Fruit fly (Drosophila melanogaster) whole organism, embryonic: Measurements from ENCODE around the gene Atg6.

Experiments used
- Ada2b ChIP-seq: fragments of 200-800 bp; sonication (Bioruptor generic); IDR thresholded peaks from 2 replicates; pipeline ENCODE4 v1.3.6; 2022; ENCODE audit warnings: missing biosample characterization, missing genetic modification characterization
- Adf1 ChIP-seq: fragments of 200-800 bp; sonication (Bioruptor generic); IDR thresholded peaks from 2 replicates; pipeline ENCODE4 v1.3.6; 2022; ENCODE audit warnings: missing biosample characterization, missing genetic modification characterization
- Atf3 ChIP-seq: fragments of 200-800 bp; sonication (Bioruptor generic); optimal IDR thresholded peaks from 3 replicates; lab custom pipeline; 2016; ENCODE audit warnings: missing biosample characterization, missing genetic modification characterization
- CG11093 ChIP-seq: fragments of 200-800 bp; sonication (Bioruptor generic); IDR thresholded peaks from 3 replicates; pipeline ENCODE4 v1.3.6; 2022; ENCODE audit warnings: missing biosample characterization, missing genetic modification characterization
- CG11696 ChIP-seq: fragments of 200-800 bp; sonication (Bioruptor generic); IDR thresholded peaks from 2 replicates; pipeline ENCODE4 v1.3.6; 2022; ENCODE audit warnings: missing biosample characterization, missing genetic modification characterization
- CG11723 ChIP-seq: fragments of 200-800 bp; sonication (Bioruptor generic); optimal IDR thresholded peaks from 2 replicates; lab custom pipeline; 2017; ENCODE audit warnings: missing biosample characterization, mild to moderate bottlenecking, missing genetic modification characterization
- CG12071 ChIP-seq: fragments of 200-800 bp; sonication (Bioruptor generic); optimal IDR thresholded peaks from 3 replicates; lab custom pipeline; 2018; ENCODE audit warnings: missing biosample characterization, mild to moderate bottlenecking, missing genetic modification characterization
- CG12155 ChIP-seq: fragments of 200-800 bp; sonication (Bioruptor generic); optimal IDR thresholded peaks from 3 replicates; lab custom pipeline; 2016; ENCODE audit warnings: missing biosample characterization, missing genetic modification characterization
- CG12299 ChIP-seq: fragments of 200-800 bp; sonication (Bioruptor generic); optimal IDR thresholded peaks from 2 replicates; lab custom pipeline; 2018; ENCODE audit warnings: missing biosample characterization, mild to moderate bottlenecking, missing genetic modification characterization
- CG14050 ChIP-seq: fragments of 200-800 bp; sonication (Bioruptor generic); IDR thresholded peaks from 3 replicates; pipeline ENCODE4 v1.3.6; 2022; ENCODE audit warnings: missing biosample characterization, missing genetic modification characterization
- CG14965 ChIP-seq: fragments of 200-800 bp; sonication (Bioruptor generic); optimal IDR thresholded peaks from 2 replicates; lab custom pipeline; 2016; ENCODE audit warnings: missing biosample characterization, missing genetic modification characterization, borderline replicate concordance
- CG1602 ChIP-seq: fragments of 200-800 bp; sonication (Bioruptor generic); optimal IDR thresholded peaks from 3 replicates; lab custom pipeline; 2016; ENCODE audit warnings: missing biosample characterization, missing genetic modification characterization
- CG16813 ChIP-seq: fragments of 200-800 bp; sonication (Bioruptor generic); IDR thresholded peaks from 3 replicates; pipeline ENCODE4 v1.3.6; 2022; ENCODE audit warnings: missing biosample characterization, missing genetic modification characterization; ENCODE audit not compliant: partially characterized antibody
- CG17359 ChIP-seq: fragments of 200-800 bp; sonication (Bioruptor generic); optimal IDR thresholded peaks from 3 replicates; lab custom pipeline; 2018; ENCODE audit warnings: missing biosample characterization, mild to moderate bottlenecking, missing genetic modification characterization, moderate library complexity
- CG2678 ChIP-seq: fragments of 200-800 bp; sonication (Bioruptor generic); optimal IDR thresholded peaks from 3 replicates; lab custom pipeline; 2019; ENCODE audit warnings: missing biosample characterization, mild to moderate bottlenecking, missing genetic modification characterization, moderate library complexity
- CG3065 ChIP-seq: fragments of 200-800 bp; sonication (Bioruptor generic); optimal IDR thresholded peaks from 2 replicates; lab custom pipeline; 2016; ENCODE audit warnings: missing biosample characterization, missing genetic modification characterization
- CG31365 ChIP-seq: fragments of 200-800 bp; sonication (Bioruptor generic); optimal IDR thresholded peaks from 2 replicates; lab custom pipeline; 2018; ENCODE audit warnings: missing biosample characterization, mild to moderate bottlenecking, missing genetic modification characterization
- CG32772 ChIP-seq: fragments of 200-800 bp; sonication (Bioruptor generic); IDR thresholded peaks from 2 replicates; pipeline ENCODE4 v1.3.6; 2022; ENCODE audit warnings: missing biosample characterization, missing genetic modification characterization
- CG34422 ChIP-seq: fragments of 200-800 bp; sonication (Bioruptor generic); IDR thresholded peaks from 3 replicates; pipeline ENCODE4 v1.3.6; 2022; ENCODE audit warnings: missing biosample characterization, missing genetic modification characterization
- CG3995 ChIP-seq: fragments of 200-800 bp; sonication (Bioruptor generic); optimal IDR thresholded peaks from 3 replicates; lab custom pipeline; 2016; ENCODE audit warnings: missing biosample characterization, missing genetic modification characterization
- CG5245 ChIP-seq: fragments of 200-800 bp; sonication (Bioruptor generic); optimal IDR thresholded peaks from 3 replicates; lab custom pipeline; 2016; ENCODE audit warnings: missing biosample characterization, missing genetic modification characterization
- CG6254 ChIP-seq: fragments of 200-800 bp; sonication (Bioruptor generic); optimal IDR thresholded peaks from 3 replicates; lab custom pipeline; 2017; ENCODE audit warnings: mild to moderate bottlenecking, missing biosample characterization, missing genetic modification reagents, missing genetic modification characterization
- CG6683 ChIP-seq: fragments of 200-800 bp; sonication (Bioruptor generic); optimal IDR thresholded peaks from 2 replicates; lab custom pipeline; 2017; ENCODE audit warnings: missing biosample characterization, mild to moderate bottlenecking, missing genetic modification characterization, missing genetic modification reagents
- CG6813 ChIP-seq: fragments of 200-800 bp; sonication (Bioruptor generic); optimal IDR thresholded peaks from 2 replicates; lab custom pipeline; 2017; ENCODE audit warnings: missing biosample characterization, missing genetic modification characterization, mild to moderate bottlenecking, moderate library complexity, missing genetic modification reagents
- CG6854 ChIP-seq: fragments of 200-800 bp; sonication (Bioruptor generic); optimal IDR thresholded peaks from 3 replicates; lab custom pipeline; 2017; ENCODE audit warnings: missing biosample characterization, mild to moderate bottlenecking, missing genetic modification characterization
- CG8478 ChIP-seq: fragments of >200 bp; optimal IDR thresholded peaks from 2 replicates; lab custom pipeline; 2018
- D19A ChIP-seq: fragments of 200-800 bp; optimal IDR thresholded peaks from 3 replicates; lab custom pipeline; 2019; ENCODE audit warnings: missing biosample characterization, mild to moderate bottlenecking, missing genetic modification characterization, moderate library complexity
- D19B ChIP-seq: fragments of 200-800 bp; sonication (Bioruptor generic); optimal IDR thresholded peaks from 2 replicates; lab custom pipeline; 2017; ENCODE audit warnings: missing biosample characterization, mild to moderate bottlenecking, missing genetic modification characterization
- Dad ChIP-seq: fragments of 200-800 bp; sonication (Bioruptor generic); optimal IDR thresholded peaks from 3 replicates; lab custom pipeline; 2016; ENCODE audit warnings: missing biosample characterization, missing genetic modification characterization
- Ets65A ChIP-seq: fragments of 200-800 bp; sonication (Bioruptor generic); peaks from one replicate; lab custom pipeline; 2016; ENCODE audit warnings: missing biosample characterization, missing genetic modification characterization
- H2.0 ChIP-seq: fragments of 200-800 bp; sonication (Bioruptor generic); IDR thresholded peaks from 2 replicates; pipeline ENCODE4 v1.3.6; 2022; ENCODE audit warnings: missing biosample characterization, missing genetic modification characterization
- Hmr ChIP-seq: fragments of 200-800 bp; sonication (Bioruptor generic); optimal IDR thresholded peaks from 3 replicates; lab custom pipeline; 2017; ENCODE audit warnings: mild to moderate bottlenecking, missing biosample characterization, missing genetic modification reagents, missing genetic modification characterization
- Optix ChIP-seq: fragments of 200-800 bp; sonication (Bioruptor generic); IDR thresholded peaks from 3 replicates; pipeline ENCODE4 v1.3.6; 2022; ENCODE audit warnings: missing biosample characterization, missing genetic modification characterization
- Xrp1 ChIP-seq: fragments of 200-800 bp; sonication (Bioruptor generic); IDR thresholded peaks from 2 replicates; pipeline ENCODE4 v1.3.6; 2022; ENCODE audit warnings: missing biosample characterization, missing genetic modification characterization
- ap ChIP-seq: fragments of 200-800 bp; sonication (Bioruptor generic); IDR thresholded peaks from 2 replicates; pipeline ENCODE4 v1.3.6; 2022; ENCODE audit warnings: missing biosample characterization, missing genetic modification characterization
- ash1 ChIP-seq: fragments of 200-800 bp; sonication (Bioruptor generic); optimal IDR thresholded peaks from 2 replicates; lab custom pipeline; 2018; ENCODE audit warnings: missing biosample characterization, mild to moderate bottlenecking, missing genetic modification characterization
- bowl ChIP-seq: fragments of 200-800 bp; sonication (Bioruptor generic); IDR thresholded peaks from 2 replicates; pipeline ENCODE4 v1.3.6; 2022; ENCODE audit warnings: missing biosample characterization, missing genetic modification characterization
- da ChIP-seq: fragments of 200-800 bp; sonication (Bioruptor generic); optimal IDR thresholded peaks from 2 replicates; lab custom pipeline; 2016; ENCODE audit warnings: missing biosample characterization, missing genetic modification characterization
- disco-r ChIP-seq: fragments of 200-800 bp; sonication (Bioruptor generic); optimal IDR thresholded peaks from 2 replicates; lab custom pipeline; 2016; ENCODE audit warnings: missing biosample characterization, missing genetic modification characterization
- exex ChIP-seq: fragments of 200-800 bp; sonication (Bioruptor generic); optimal IDR thresholded peaks from 4 replicates; lab custom pipeline; 2018; ENCODE audit warnings: missing biosample characterization, mild to moderate bottlenecking, missing genetic modification characterization, moderate library complexity
- fd3F ChIP-seq: fragments of 200-800 bp; sonication (Bioruptor generic); optimal IDR thresholded peaks from 2 replicates; lab custom pipeline; 2018; ENCODE audit warnings: missing biosample characterization, mild to moderate bottlenecking, missing genetic modification characterization, moderate library complexity
- gcm ChIP-seq: fragments of 200-800 bp; sonication (Bioruptor generic); optimal IDR thresholded peaks from 2 replicates; lab custom pipeline; 2019; ENCODE audit warnings: missing biosample characterization, mild to moderate bottlenecking, missing genetic modification characterization, moderate library complexity
- her ChIP-seq: fragments of 200-800 bp; sonication (Bioruptor generic); optimal IDR thresholded peaks from 2 replicates; lab custom pipeline; 2016; ENCODE audit warnings: missing biosample characterization, missing genetic modification characterization
- lilli ChIP-seq: fragments of 200-800 bp; sonication (Bioruptor generic); optimal IDR thresholded peaks from 3 replicates; lab custom pipeline; 2016; ENCODE audit warnings: missing biosample characterization, missing genetic modification characterization
- pan ChIP-seq, 4 experiments: fragments of >200 bp in 3 of 4; fragments of 200-800 bp in 1 of 4; sonication (Bioruptor generic) in 1 of 4; optimal IDR thresholded peaks in 3 of 4; IDR thresholded peaks in 1 of 4; 2 replicates each; pipeline versions ENCODE4 v1.3.6 to Lab custom; 2017 to 2022; ENCODE audit warnings: missing biosample characterization in 2 of 4, missing genetic modification characterization in 2 of 4, mixed read lengths in 1 of 4
- pfk ChIP-seq: fragments of 200-800 bp; sonication (Bioruptor generic); optimal IDR thresholded peaks from 2 replicates; lab custom pipeline; 2018; ENCODE audit warnings: missing biosample characterization, mild to moderate bottlenecking, missing genetic modification characterization, moderate library complexity
- scrt ChIP-seq: fragments of 200-800 bp; sonication (Bioruptor generic); optimal IDR thresholded peaks from 2 replicates; lab custom pipeline; 2018; ENCODE audit warnings: missing biosample characterization, mild to moderate bottlenecking, missing genetic modification characterization, moderate library complexity
- shn ChIP-seq: fragments of 200-800 bp; sonication (Bioruptor generic); optimal IDR thresholded peaks from 3 replicates; lab custom pipeline; 2016; ENCODE audit warnings: missing biosample characterization, missing genetic modification characterization
- stwl ChIP-seq: fragments of 200-800 bp; sonication (Bioruptor generic); optimal IDR thresholded peaks from 3 replicates; lab custom pipeline; 2018; ENCODE audit warnings: missing biosample characterization, mild to moderate bottlenecking, missing genetic modification characterization, moderate library complexity
- vfl ChIP-seq: fragments of 200-800 bp; sonication (Bioruptor generic); optimal IDR thresholded peaks from 2 replicates; lab custom pipeline; 2016; ENCODE audit warnings: missing biosample characterization, missing genetic modification characterization
- wor ChIP-seq: fragments of 200-800 bp; sonication (Bioruptor generic); IDR thresholded peaks from 2 replicates; pipeline ENCODE4 v1.3.6; 2022; ENCODE audit warnings: missing biosample characterization, missing genetic modification characterization
- zfh1 ChIP-seq: fragments of 200-800 bp; sonication (Bioruptor generic); IDR thresholded peaks from 3 replicates; pipeline ENCODE4 v1.3.6; 2022; ENCODE audit warnings: missing biosample characterization, missing genetic modification characterization

The Atg6 gene

DNA sequence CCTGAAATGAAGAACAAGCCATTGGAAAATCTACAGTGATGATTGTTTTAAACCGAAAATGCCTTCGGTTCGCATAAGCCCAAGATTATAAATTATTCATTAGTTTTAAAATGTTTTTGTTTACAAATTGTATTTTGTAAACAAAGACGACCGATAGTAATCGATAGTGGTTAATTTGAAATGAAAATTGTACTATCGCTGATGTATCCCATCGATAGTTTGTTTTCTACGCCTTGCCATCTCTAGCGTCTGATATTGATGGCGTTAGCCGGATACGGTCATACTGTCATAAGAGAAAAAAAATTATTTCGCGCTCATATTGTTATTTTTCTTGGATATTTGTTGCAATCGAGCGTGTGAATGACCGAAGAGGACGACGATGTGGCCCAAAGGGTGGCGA lies 7.5 kb upstream of the Atg6 start, which contains the start of gene SMC1 (continued):
- TF ChIP-seq disco-r, result no peak
- TF ChIP-seq CG5245 (GFP tag; lab: Kevin White, UChicago), result no peak
- peak; percentile 13 for TF ChIP-seq CG12155 (GFP tag; lab: Kevin White, UChicago)
- peak; percentile 0 for TF ChIP-seq CG6254
- TF ChIP-seq CG16813 (GFP tag; lab: Robert Waterston, UW), result peak; percentile 100
- no peak for TF ChIP-seq H2.0 (GFP tag; lab: Robert Waterston, UW)
- TF ChIP-seq CG6683 (GFP tag; lab: Kevin White, UChicago), result peak; percentile 6
- TF ChIP-seq fd3F, result peak; percentile 24
- peak; percentile 79 for TF ChIP-seq stwl (tag; lab: Kevin White, UChicago)
- no peak for TF ChIP-seq CG17359 (tag; lab: Kevin White, UChicago)
- TF ChIP-seq CG1602 (GFP tag; lab: Kevin White, UChicago), result no peak
- no peak for TF ChIP-seq CG11093
- TF ChIP-seq CG14965 (GFP tag; lab: Kevin White, UChicago), result no peak
- no peak; the same call in 2 of the 3 replicates for TF ChIP-seq CG34422
- TF ChIP-seq CG11696 (GFP tag; lab: Robert Waterston, UW), result no peak
- peak; percentile 51 for TF ChIP-seq Dad (GFP tag; lab: Kevin White, UChicago)
- TF ChIP-seq CG14050 (GFP tag; lab: Robert Waterston, UW), result no peak
- TF ChIP-seq Xrp1 (GFP tag; lab: Robert Waterston, UW), result peak; percentile 31; the same call in 1 of the 2 replicates
- TF ChIP-seq shn (GFP tag; lab: Kevin White, UChicago), result peak; percentile 35
- no peak for TF ChIP-seq CG32772 (GFP tag; lab: Robert Waterston, UW)
- no peak for TF ChIP-seq gcm (GFP tag; lab: Kevin White, UChicago)
- no peak for TF ChIP-seq CG12071
- peak; percentile 38 for TF ChIP-seq her (GFP tag; lab: Kevin White, UChicago)
- no peak for TF ChIP-seq Adf1
- no peak for TF ChIP-seq ap (GFP tag; lab: Robert Waterston, UW)
- no peak for TF ChIP-seq CG6813 (GFP tag; lab: Kevin White, UChicago)
- peak; percentile 35 for TF ChIP-seq Ets65A (GFP tag; lab: Kevin White, UChicago)
- TF ChIP-seq CG12299 (tag; lab: Kevin White, UChicago), result no peak
- no peak for TF ChIP-seq vfl (GFP tag; lab: Kevin White, UChicago)
- TF ChIP-seq da, result no peak
- TF ChIP-seq Ada2b (GFP tag; lab: Robert Waterston, UW), result no peak
- no peak for TF ChIP-seq Hmr
- TF ChIP-seq wor (GFP tag; lab: Robert Waterston, UW), result no peak
- TF ChIP-seq CG3995, result peak; percentile 54
- TF ChIP-seq D19A (tag; lab: Kevin White, UChicago), result peak; percentile 20
- no peak for TF ChIP-seq CG11723 (GFP tag; lab: Kevin White, UChicago)
- no peak for TF ChIP-seq Atf3
- TF ChIP-seq zfh1, result no peak
- TF ChIP-seq exex (tag; lab: Kevin White, UChicago), result no peak
- TF ChIP-seq ash1 (GFP tag; lab: Kevin White, UChicago), result no peak
- TF ChIP-seq Optix (GFP tag; lab: Robert Waterston, UW), result no peak
- TF ChIP-seq CG6854 (GFP tag; lab: Kevin White, UChicago), result no peak
- TF ChIP-seq lilli (GFP tag; lab: Kevin White, UChicago), result peak; percentile 56
- TF ChIP-seq CG8478 (lab: Kevin White, UChicago), result no peak
- TF ChIP-seq bowl, result no peak
- TF ChIP-seq CG3065 (GFP tag; lab: Kevin White, UChicago), result no peak
- no peak for TF ChIP-seq CG2678 (tag; lab: Kevin White, UChicago)
- peak; percentile 34 for TF ChIP-seq pfk (GFP tag; lab: Kevin White, UChicago)
- TF ChIP-seq scrt (GFP tag; lab: Kevin White, UChicago), result no peak
- TF ChIP-seq pan (optimal IDR thresholded peaks at IDR 0.05; lab: Kevin White, UChicago), result no peak
- peak in 1 of 2 experiments; percentile 44 for TF ChIP-seq pan (GFP tag; optimal IDR thresholded peaks at IDR 0.05 in 1 of 2, IDR thresholded peaks at IDR 0.05 in 1 of 2)
- TF ChIP-seq CG31365 (tag; lab: Kevin White, UChicago), result no peak
- no peak for TF ChIP-seq D19B (GFP tag; lab: Kevin White, UChicago)
